Worm (Caenorhabditis elegans): ENCODE data around the gene hrde-1.

ce11 chrIII:4175489-4175888 is 470 bp downstream of the hrde-1 start:
- TF ChIP-seq klf-2 (GFP tag; conservative IDR thresholded peaks at IDR 0.05): no peak
- TF ChIP-seq tab-1 (GFP tag; IDR thresholded peaks at IDR 0.05): no peak
- TF ChIP-seq med-1 (GFP tag; optimal IDR thresholded peaks at IDR 0.05; ENCODE audit: insufficient read depth): no peak
- no peak for TF ChIP-seq flt-1 (GFP tag; IDR thresholded peaks at IDR 0.05)
- no peak for TF ChIP-seq ztf-23 (GFP tag; IDR thresholded peaks at IDR 0.05)
- no peak for TF ChIP-seq ref-1 (GFP tag; conservative IDR thresholded peaks at IDR 0.05)
